Worm (Caenorhabditis elegans) whole organism, young adult: Measurements from ENCODE around the gene F12A10.8.

Experiments
- B0336.3 ChIP-seq: fragments of 200-800 bp; sonication (Bioruptor generic); IDR thresholded peaks from 2 replicates; pipeline ENCODE4 v1.3.6; 2022; ENCODE audit warnings: missing genetic modification characterization, missing compliant biosample characterization
- D2030.7 ChIP-seq: fragments of 200-800 bp; sonication (Bioruptor generic); IDR thresholded peaks from 2 replicates; pipeline ENCODE4 v1.3.6; 2022; ENCODE audit warnings: missing genetic modification reagents, missing genetic modification characterization, missing compliant biosample characterization
- F33H1.4 ChIP-seq: fragments of 200-800 bp; sonication (Bioruptor generic); IDR thresholded peaks from 2 replicates; pipeline ENCODE4 v1.3.6; 2022; ENCODE audit warnings: missing genetic modification reagents, missing genetic modification characterization, missing compliant biosample characterization
- F37B4.10 ChIP-seq: fragments of 200-800 bp; sonication (Bioruptor generic); IDR thresholded peaks from 2 replicates; pipeline ENCODE4 v1.3.6; 2022; ENCODE audit warnings: missing genetic modification characterization, missing compliant biosample characterization
- F49E8.2 ChIP-seq: sonication (generic microtip); optimal IDR thresholded peaks from 3 replicates; lab custom pipeline; 2017; ENCODE audit warnings: missing genetic modification characterization, mild to moderate bottlenecking, missing compliant biosample characterization, antibody characterized with exemption, moderate library complexity; ENCODE audit not compliant: insufficient read depth
- K11D2.4 ChIP-seq: fragments of 200-800 bp; sonication (Bioruptor generic); IDR thresholded peaks from 2 replicates; pipeline ENCODE4 v1.3.6; 2022; ENCODE audit warnings: missing genetic modification reagents, missing genetic modification characterization, missing compliant biosample characterization
- K12H6.12 ChIP-seq: fragments of 200-800 bp; sonication (Bioruptor generic); optimal IDR thresholded peaks from 2 replicates; lab custom pipeline; 2018; ENCODE audit warnings: mild to moderate bottlenecking, missing genetic modification characterization, missing compliant biosample characterization
- T07F8.4 ChIP-seq: sonication (generic microtip); optimal IDR thresholded peaks from 2 replicates; lab custom pipeline; 2016; ENCODE audit warnings: mild to moderate bottlenecking, missing genetic modification characterization, moderate library complexity, missing compliant biosample characterization
- Y53F4B.3 ChIP-seq: fragments of 200-800 bp; sonication (Bioruptor generic); IDR thresholded peaks from 2 replicates; pipeline ENCODE4 v1.3.6; 2022; ENCODE audit warnings: missing genetic modification reagents, missing genetic modification characterization, missing compliant biosample characterization
- athp-1 ChIP-seq: sonication (generic microtip); optimal IDR thresholded peaks from 2 replicates; lab custom pipeline; 2017; ENCODE audit warnings: mild to moderate bottlenecking, missing genetic modification characterization, missing compliant biosample characterization
- attf-3 ChIP-seq: fragments of 200-800 bp; sonication (Bioruptor generic); conservative IDR thresholded peaks from 2 replicates; pipeline ENCODE4 v1.3.6; 2022; ENCODE audit warnings: missing genetic modification reagents, missing genetic modification characterization, missing compliant biosample characterization
- ccch-3 ChIP-seq: fragments of 200-800 bp; sonication (Bioruptor generic); optimal IDR thresholded peaks from 2 replicates; lab custom pipeline; 2018; ENCODE audit warnings: mild to moderate bottlenecking, missing genetic modification characterization, missing compliant biosample characterization
- ceh-27 ChIP-seq: fragments of 200-800 bp; sonication (Bioruptor generic); optimal IDR thresholded peaks from 2 replicates; lab custom pipeline; 2018; ENCODE audit warnings: mild to moderate bottlenecking, missing genetic modification characterization, moderate library complexity, missing compliant biosample characterization
- egl-18 ChIP-seq: fragments of 200-800 bp; sonication (Bioruptor generic); IDR thresholded peaks from 2 replicates; pipeline ENCODE4 v1.3.6; 2022; ENCODE audit warnings: missing genetic modification reagents, missing genetic modification characterization, missing compliant biosample characterization
- egl-44 ChIP-seq: fragments of 200-800 bp; sonication (Bioruptor generic); IDR thresholded peaks from 2 replicates; pipeline ENCODE4 v1.3.6; 2022; ENCODE audit warnings: missing genetic modification reagents, missing genetic modification characterization, missing compliant biosample characterization
- ekl-4 ChIP-seq: fragments of 200-800 bp; sonication (Bioruptor generic); IDR thresholded peaks from 2 replicates; pipeline ENCODE4 v1.3.6; 2022; ENCODE audit warnings: missing genetic modification reagents, missing genetic modification characterization, missing compliant biosample characterization
- fkh-3 ChIP-seq: sonication (generic microtip); optimal IDR thresholded peaks from 2 replicates; lab custom pipeline; 2016; ENCODE audit warnings: mild to moderate bottlenecking, missing genetic modification characterization, missing compliant biosample characterization
- gei-17 ChIP-seq: fragments of 200-800 bp; sonication (Bioruptor generic); optimal IDR thresholded peaks from 2 replicates; lab custom pipeline; 2018; ENCODE audit warnings: mild to moderate bottlenecking, missing genetic modification characterization, missing compliant biosample characterization
- him-1 ChIP-seq: sonication (generic microtip); optimal IDR thresholded peaks from 2 replicates; lab custom pipeline; 2016; ENCODE audit warnings: missing genotype, missing genetic modification reagents, missing genetic modification characterization, missing compliant biosample characterization
- hmg-1.2 ChIP-seq: fragments of 200-800 bp; sonication (Bioruptor generic); IDR thresholded peaks from 2 replicates; pipeline ENCODE4 v1.3.6; 2022; ENCODE audit warnings: missing genetic modification reagents, missing genetic modification characterization, missing compliant biosample characterization
- hrde-1 ChIP-seq: sonication (generic microtip); optimal IDR thresholded peaks from 2 replicates; lab custom pipeline; 2016; ENCODE audit warnings: missing genetic modification characterization, mild to moderate bottlenecking, missing compliant biosample characterization, moderate library complexity, missing genotype, missing genetic modification reagents, borderline replicate concordance
- lag-1 ChIP-seq: fragments of 200-800 bp; sonication (Bioruptor generic); IDR thresholded peaks from 2 replicates; pipeline ENCODE4 v1.3.6; 2022; ENCODE audit warnings: missing genetic modification reagents, missing genetic modification characterization, missing compliant biosample characterization
- lin-26 ChIP-seq: fragments of 200-800 bp; sonication (Bioruptor generic); IDR thresholded peaks from 2 replicates; pipeline ENCODE4 v1.3.6; 2022; ENCODE audit warnings: missing genetic modification reagents, missing genetic modification characterization, missing compliant biosample characterization
- lin-40 ChIP-seq: sonication (generic microtip); optimal IDR thresholded peaks from 2 replicates; lab custom pipeline; 2016; ENCODE audit warnings: missing genetic modification characterization, mild to moderate bottlenecking, missing compliant biosample characterization, missing genotype, missing genetic modification reagents
- lir-1 ChIP-seq: fragments of 200-800 bp; sonication (Bioruptor generic); conservative IDR thresholded peaks from 2 replicates; pipeline ENCODE4 v1.3.6; 2022; ENCODE audit warnings: missing genetic modification reagents, missing genetic modification characterization, missing compliant biosample characterization
- lsl-1 ChIP-seq: fragments of 200-800 bp; sonication (Bioruptor generic); optimal IDR thresholded peaks from 2 replicates; lab custom pipeline; 2018; ENCODE audit warnings: mild to moderate bottlenecking, missing genetic modification characterization, moderate library complexity, missing compliant biosample characterization
- madf-3 ChIP-seq: fragments of 200-800 bp; sonication (Bioruptor generic); IDR thresholded peaks from 2 replicates; pipeline ENCODE4 v1.3.6; 2022; ENCODE audit warnings: missing genetic modification reagents, missing genetic modification characterization, missing compliant biosample characterization
- mcd-1 ChIP-seq: fragments of 200-800 bp; sonication (Bioruptor generic); IDR thresholded peaks from 2 replicates; pipeline ENCODE4 v1.3.6; 2022; ENCODE audit warnings: missing genetic modification reagents, missing genetic modification characterization, missing compliant biosample characterization
- mes-4 ChIP-seq: sonication (generic microtip); optimal IDR thresholded peaks from 2 replicates; lab custom pipeline; 2016; ENCODE audit warnings: missing genotype, missing genetic modification characterization, missing compliant biosample characterization
- mxl-1 ChIP-seq: sonication (generic microtip); optimal IDR thresholded peaks from 2 replicates; lab custom pipeline; 2016; ENCODE audit warnings: missing genetic modification characterization, missing compliant biosample characterization
- nfya-1 ChIP-seq: sonication (generic microtip); optimal IDR thresholded peaks from 2 replicates; lab custom pipeline; 2017; ENCODE audit warnings: antibody characterized with exemption, missing compliant biosample characterization, missing genetic modification characterization, borderline replicate concordance; ENCODE audit not compliant: insufficient read depth
- nfya-2 ChIP-seq: fragments of 200-800 bp; sonication (Bioruptor generic); IDR thresholded peaks from 2 replicates; pipeline ENCODE4 v1.3.6; 2022; ENCODE audit warnings: missing genetic modification reagents, missing genetic modification characterization, missing compliant biosample characterization
- nhr-120 ChIP-seq: fragments of 200-800 bp; sonication (Bioruptor generic); IDR thresholded peaks from 2 replicates; pipeline ENCODE4 v1.3.6; 2022; ENCODE audit warnings: missing genetic modification characterization, missing compliant biosample characterization
- nhr-27 ChIP-seq: fragments of 200-800 bp; sonication (Bioruptor generic); optimal IDR thresholded peaks from 2 replicates; lab custom pipeline; 2018; ENCODE audit warnings: mild to moderate bottlenecking, missing genetic modification characterization, moderate library complexity, missing compliant biosample characterization
- nhr-80 ChIP-seq: sonication (generic microtip); optimal IDR thresholded peaks from 2 replicates; lab custom pipeline; 2016; ENCODE audit warnings: missing genetic modification characterization, missing compliant biosample characterization
- rec-8 ChIP-seq, 2 experiments: sonication (generic microtip); optimal IDR thresholded peaks; 2 replicates each; lab custom pipeline; 2016; ENCODE audit warnings: mild to moderate bottlenecking in 2 of 2, missing genetic modification characterization in 2 of 2, missing genetic modification reagents in 2 of 2, missing genotype in 2 of 2, missing biosample characterization in 1 of 2, missing compliant biosample characterization in 1 of 2, moderate library complexity in 1 of 2
- rpc-1 ChIP-seq, 2 experiments: fragments of 150-350 bp in 1 of 2; sonication (generic microtip) in 1 of 2; optimal IDR thresholded peaks; 2 replicates each; lab custom pipeline; 2014 to 2018; ENCODE audit warnings: missing biosample characterization in 1 of 2, missing genetic modification characterization in 1 of 2, missing genetic modification reagents in 1 of 2, missing genotype in 1 of 2
- tbp1 ChIP-seq: fragments of 200-800 bp; sonication (Bioruptor generic); optimal IDR thresholded peaks from 2 replicates; lab custom pipeline; 2018; ENCODE audit warnings: mild to moderate bottlenecking, missing genetic modification characterization, missing compliant biosample characterization
- ztf-26 ChIP-seq: sonication (generic microtip); optimal IDR thresholded peaks from 2 replicates; lab custom pipeline; 2017; ENCODE audit warnings: missing genetic modification characterization, missing compliant biosample characterization
- ztf-28 ChIP-seq: fragments of 200-800 bp; sonication (Bioruptor generic); IDR thresholded peaks from 2 replicates; pipeline ENCODE4 v1.3.6; 2022; ENCODE audit warnings: missing genetic modification reagents, missing genetic modification characterization, missing compliant biosample characterization
- ztf-6 ChIP-seq: fragments of 200-800 bp; sonication (Bioruptor generic); IDR thresholded peaks from 2 replicates; pipeline ENCODE4 v1.3.6; 2022; ENCODE audit warnings: missing genetic modification reagents, missing genetic modification characterization, missing compliant biosample characterization

F12A10.8 gene

ce11 chrII:5455650-5456355, 45.1 kb downstream of the F12A10.8 start, which contains the start of gene daz-1 (continued):
- TF ChIP-seq lsl-1 (GFP tag; lab: Kevin White, UChicago) (peak; percentile 93), ztf-28 (no peak), nfya-2 (GFP tag; lab: Robert Waterston, UW) (no peak), egl-44 (GFP tag; lab: Robert Waterston, UW) (no peak), athp-1 (tag; lab: Kevin White, UChicago) (no peak), D2030.7 (GFP tag; lab: Robert Waterston, UW) (peak; percentile 44), hmg-1.2 (no peak), rec-8 (tag; optimal IDR thresholded peaks at IDR 0.05; lab: Kevin White, UChicago) (no peak), F37B4.10 (no peak), him-1 (peak; percentile 53), nfya-1 (no peak)

ce11 chrII:5453547-5453946, 47.3 kb downstream of the F12A10.8 start, which contains the start of gene dhs-5:
Gene dhs-5 (plus strand): TSS chrII:5453847.
- TF ChIP-seq Y53F4B.3 (no peak), nhr-80 (tag; lab: Kevin White, UChicago) (no peak), rpc-1 (optimal IDR thresholded peaks at IDR 0.05; lab: Kevin White, UChicago) (no peak), rpc-1 (tag; optimal IDR thresholded peaks at IDR 0.05; lab: Kevin White, UChicago) (no peak), lin-40 (tag; lab: Kevin White, UChicago) (no peak), hrde-1 (tag; lab: Kevin White, UChicago) (no peak), K11D2.4 (GFP tag; lab: Robert Waterston, UW) (no peak), attf-3 (no peak), madf-3 (GFP tag; lab: Robert Waterston, UW) (no peak), nfya-2 (GFP tag; lab: Robert Waterston, UW) (no peak), ceh-27 (GFP tag; lab: Kevin White, UChicago) (no peak), F33H1.4 (GFP tag; lab: Robert Waterston, UW) (no peak), fkh-3 (no peak), egl-18 (GFP tag; lab: Robert Waterston, UW) (no peak), egl-44 (GFP tag; lab: Robert Waterston, UW) (no peak), nhr-27 (tag; lab: Kevin White, UChicago) (no peak), ztf-6 (GFP tag; lab: Robert Waterston, UW) (no peak), lag-1 (GFP tag; lab: Robert Waterston, UW) (no peak), B0336.3 (GFP tag; lab: Robert Waterston, UW) (no peak), mcd-1 (GFP tag; lab: Robert Waterston, UW) (no peak), mes-4 (no peak)

- TF ChIP-seq tbp1 (GFP tag; lab: Kevin White, UChicago) (no peak), lir-1 (GFP tag; lab: Robert Waterston, UW) (no peak), gei-17 (GFP tag; lab: Kevin White, UChicago) (no peak), nhr-120 (GFP tag; lab: Robert Waterston, UW) (no peak), ccch-3 (no peak), F49E8.2 (tag; lab: Kevin White, UChicago) (no peak), nhr-27 (tag; lab: Kevin White, UChicago) (no peak), ztf-26 (no peak), ekl-4 (no peak), F33H1.4 (GFP tag; lab: Robert Waterston, UW) (no peak), Y53F4B.3 (no peak), him-1 (no peak), K12H6.12 (no peak), madf-3 (GFP tag; lab: Robert Waterston, UW) (no peak), ceh-27 (GFP tag; lab: Kevin White, UChicago) (no peak), lin-26 (no peak), mxl-1 (tag; lab: Kevin White, UChicago) (no peak), T07F8.4 (tag; lab: Kevin White, UChicago) (no peak)
- TF ChIP-seq, all 124 proteins: peak for 0
These were observed 49.6 kb downstream of the F12A10.8 start for ce11 chrII:5451278-5451677.
